Worm (Caenorhabditis elegans): ENCODE results near the gene B0336.13.

B0336.13 gene

DNA sequence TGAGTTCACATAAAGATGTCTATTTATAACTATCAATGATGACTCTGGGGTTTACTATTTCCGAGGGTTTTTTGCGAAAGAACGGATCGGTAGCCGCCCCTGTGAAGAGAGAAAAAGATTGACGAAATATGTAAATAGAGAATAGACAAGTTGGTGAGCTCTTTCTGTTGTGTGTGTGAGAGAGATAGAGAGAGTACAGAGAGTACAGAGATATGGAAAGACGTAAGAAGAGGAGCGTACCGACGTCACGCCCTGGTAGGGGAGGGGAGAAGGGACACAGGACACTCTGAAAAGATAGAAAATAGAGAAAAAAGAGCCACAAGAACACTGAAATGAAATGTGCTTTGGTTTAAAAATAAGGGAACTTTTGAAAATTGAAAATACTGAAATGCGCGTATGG, 5.6 kb upstream of the B0336.13 start (continued):
- peak; percentile 35; the same call in 1 of the 2 replicates for TF ChIP-seq T26A8.4 (GFP tag; IDR thresholded peaks at IDR 0.05)
- no peak for TF ChIP-seq lin-13 (GFP tag; optimal IDR thresholded peaks at IDR 0.05)
- peak; percentile 40 for TF ChIP-seq nhr-28 (tag; optimal IDR thresholded peaks at IDR 0.05)
- no peak for TF ChIP-seq hif-1 (tag; optimal IDR thresholded peaks at IDR 0.05)
- TF ChIP-seq nhr-77 (tag; optimal IDR thresholded peaks at IDR 0.05): no peak
- TF ChIP-seq ceh-44 (GFP tag; IDR thresholded peaks at IDR 0.05): no peak
- no peak for TF ChIP-seq vab-7 (GFP tag; IDR thresholded peaks at IDR 0.05)
- no peak for TF ChIP-seq egl-27 (tag; optimal IDR thresholded peaks at IDR 0.05)
- TF ChIP-seq spr-3 (GFP tag; optimal IDR thresholded peaks at IDR 0.05): no peak
- TF ChIP-seq T20F7.1 (GFP tag; optimal IDR thresholded peaks at IDR 0.05): no peak
- no peak for TF ChIP-seq php-3 (GFP tag; IDR thresholded peaks at IDR 0.05)
- TF ChIP-seq daf-16 (GFP tag; optimal IDR thresholded peaks at IDR 0.05): no peak
- TF ChIP-seq daf-16 (tag; optimal IDR thresholded peaks at IDR 0.05): peak; percentile 58
- peak; percentile 60; the same call in 1 of the 2 replicates for TF ChIP-seq hmg-1.1 (GFP tag; IDR thresholded peaks at IDR 0.05)
- no peak for TF ChIP-seq nhr-237 (tag; optimal IDR thresholded peaks at IDR 0.05)
- TF ChIP-seq nhr-25 (tag; optimal IDR thresholded peaks at IDR 0.05; ENCODE audit: borderline replicate concordance, insufficient read depth): no peak
- no peak for TF ChIP-seq madf-9 (GFP tag; conservative IDR thresholded peaks at IDR 0.05)
- peak; percentile 91 for TF ChIP-seq fkh-10 (GFP tag; optimal IDR thresholded peaks at IDR 0.05)
- TF ChIP-seq ZK337.2 (GFP tag; IDR thresholded peaks at IDR 0.05): no peak
- no peak for TF ChIP-seq ZK546.5 (tag; optimal IDR thresholded peaks at IDR 0.05)
- TF ChIP-seq spr-1 (tag; optimal IDR thresholded peaks at IDR 0.05): no peak
- TF ChIP-seq lin-29 (GFP tag; IDR thresholded peaks at IDR 0.05): no peak
- no peak for TF ChIP-seq mdt-29 (GFP tag; IDR thresholded peaks at IDR 0.05)
- no peak for TF ChIP-seq sdz-12 (GFP tag; optimal IDR thresholded peaks at IDR 0.05)
- TF ChIP-seq mxl-2 (GFP tag; conservative IDR thresholded peaks at IDR 0.05): no peak
- TF ChIP-seq snpc-1.2 (GFP tag; IDR thresholded peaks at IDR 0.05): no peak
- no peak for TF ChIP-seq set-16 (GFP tag; IDR thresholded peaks at IDR 0.05)
- TF ChIP-seq unc-62 (GFP tag; optimal IDR thresholded peaks at IDR 0.05 in 1 of 2): no peak
- no peak for TF ChIP-seq unc-62 (tag; optimal IDR thresholded peaks at IDR 0.05)
- no peak for TF ChIP-seq nhr-10 (tag; optimal IDR thresholded peaks at IDR 0.05)
- TF ChIP-seq unc-39 (tag; optimal IDR thresholded peaks at IDR 0.05): no peak
- TF ChIP-seq Y75B8A.6 (GFP tag; IDR thresholded peaks at IDR 0.05): no peak
- TF ChIP-seq ceh-28 (tag; optimal IDR thresholded peaks at IDR 0.05): no peak
- no peak for TF ChIP-seq ceh-20 (GFP tag; IDR thresholded peaks at IDR 0.05)
- no peak for TF ChIP-seq F37D6.2 (tag; optimal IDR thresholded peaks at IDR 0.05)
- no peak for TF ChIP-seq nhr-102 (tag; optimal IDR thresholded peaks at IDR 0.05)
- TF ChIP-seq mes-2 (tag; optimal IDR thresholded peaks at IDR 0.05; ENCODE audit: poor library complexity, severe bottlenecking): peak; percentile 47
- TF ChIP-seq egl-43 (GFP tag; IDR thresholded peaks at IDR 0.05): no peak
- no peak for TF ChIP-seq aly-2 (tag; optimal IDR thresholded peaks at IDR 0.05)
- no peak for TF ChIP-seq pha-4 (GFP tag; IDR thresholded peaks at IDR 0.05)
- peak; percentile 73 for TF ChIP-seq pha-4 (tag; optimal IDR thresholded peaks at IDR 0.05)
- no peak for TF ChIP-seq tra-1 (GFP tag; IDR thresholded peaks at IDR 0.05)
- no peak for TF ChIP-seq lin-15B (tag; optimal IDR thresholded peaks at IDR 0.05)
- TF ChIP-seq F49E8.2 (tag; optimal IDR thresholded peaks at IDR 0.05; ENCODE audit: borderline replicate concordance): no peak
- TF ChIP-seq mdl-1 (tag; optimal IDR thresholded peaks at IDR 0.05): peak in 1 of 2 experiments; percentile 51
- peak; percentile 73 for TF ChIP-seq dve-1 (tag; optimal IDR thresholded peaks at IDR 0.05; ENCODE audit: insufficient read depth)
- no peak for TF ChIP-seq ceh-62 (tag; optimal IDR thresholded peaks at IDR 0.05)
- no peak for TF ChIP-seq gei-8 (GFP tag; optimal IDR thresholded peaks at IDR 0.05)
- no peak for TF ChIP-seq attf-4 (tag; optimal IDR thresholded peaks at IDR 0.05)
- TF ChIP-seq zip-11 (GFP tag; IDR thresholded peaks at IDR 0.05): no peak
- no peak for TF ChIP-seq ama-1 (optimal IDR thresholded peaks at IDR 0.05)
- TF ChIP-seq F44E2.7 (GFP tag; IDR thresholded peaks at IDR 0.05): no peak
